Fruit fly (Drosophila melanogaster) whole organism, embryonic: Measurements from ENCODE around the gene por.
A peak's percentile ranks its signal among the peaks of the same experiment; 100 is the strongest.

Source experiments
- Adf1 ChIP-seq: fragments of 200-800 bp; sonication (Bioruptor generic); IDR thresholded peaks from 2 replicates; pipeline ENCODE4 v1.3.6; 2022; ENCODE audit warnings: missing biosample characterization, missing genetic modification characterization
- Bdp1 ChIP-seq: fragments of 200-800 bp; sonication (Bioruptor generic); optimal IDR thresholded peaks from 3 replicates; lab custom pipeline; 2016; ENCODE audit warnings: missing biosample characterization, missing genetic modification characterization
- CG10959 ChIP-seq: fragments of 200-800 bp; sonication (Bioruptor generic); IDR thresholded peaks from 2 replicates; pipeline ENCODE4 v1.3.6; 2022; ENCODE audit warnings: missing biosample characterization, missing genetic modification characterization
- CG12744 ChIP-seq: fragments of 200-800 bp; sonication (Bioruptor generic); optimal IDR thresholded peaks from 2 replicates; lab custom pipeline; 2016; ENCODE audit warnings: missing biosample characterization, missing genetic modification characterization
- CG13287 ChIP-seq: fragments of 200-800 bp; sonication (Bioruptor generic); IDR thresholded peaks from 2 replicates; pipeline ENCODE4 v1.3.6; 2022; ENCODE audit warnings: missing biosample characterization, missing genetic modification characterization; ENCODE audit not compliant: partially characterized antibody
- CG17802 ChIP-seq: fragments of 200-800 bp; sonication (Bioruptor generic); optimal IDR thresholded peaks from 2 replicates; lab custom pipeline; 2018; ENCODE audit warnings: missing biosample characterization, mild to moderate bottlenecking, missing genetic modification characterization, moderate library complexity
- CG17912 ChIP-seq: fragments of 200-800 bp; sonication (Bioruptor generic); optimal IDR thresholded peaks from 2 replicates; lab custom pipeline; 2018; ENCODE audit warnings: missing biosample characterization, mild to moderate bottlenecking, missing genetic modification characterization
- CG2116 ChIP-seq: fragments of 200-800 bp; sonication (Bioruptor generic); optimal IDR thresholded peaks from 3 replicates; lab custom pipeline; 2018; ENCODE audit warnings: missing biosample characterization, mild to moderate bottlenecking, missing genetic modification characterization
- CG31441 ChIP-seq: fragments of 200-800 bp; sonication (Bioruptor generic); IDR thresholded peaks from 2 replicates; pipeline ENCODE4 v1.3.6; 2022; ENCODE audit warnings: missing biosample characterization, missing genetic modification characterization
- CG34422 ChIP-seq: fragments of 200-800 bp; sonication (Bioruptor generic); IDR thresholded peaks from 3 replicates; pipeline ENCODE4 v1.3.6; 2022; ENCODE audit warnings: missing biosample characterization, missing genetic modification characterization
- CG6654 ChIP-seq: fragments of 200-800 bp; sonication (Bioruptor generic); optimal IDR thresholded peaks from 2 replicates; lab custom pipeline; 2017; ENCODE audit warnings: missing biosample characterization, mild to moderate bottlenecking, missing genetic modification characterization
- CG6813 ChIP-seq: fragments of 200-800 bp; sonication (Bioruptor generic); optimal IDR thresholded peaks from 2 replicates; lab custom pipeline; 2017; ENCODE audit warnings: missing biosample characterization, missing genetic modification characterization, mild to moderate bottlenecking, moderate library complexity, missing genetic modification reagents
- D19B ChIP-seq: fragments of 200-800 bp; sonication (Bioruptor generic); optimal IDR thresholded peaks from 2 replicates; lab custom pipeline; 2017; ENCODE audit warnings: missing biosample characterization, mild to moderate bottlenecking, missing genetic modification characterization
- Dbx ChIP-seq: fragments of 200-800 bp; sonication (Bioruptor generic); IDR thresholded peaks from 3 replicates; pipeline ENCODE4 v1.3.6; 2022; ENCODE audit warnings: missing biosample characterization, missing genetic modification characterization
- Dref ChIP-seq: fragments of 200-800 bp; sonication (Bioruptor generic); IDR thresholded peaks from 2 replicates; pipeline ENCODE4 v1.3.6; 2022; ENCODE audit warnings: missing biosample characterization, missing genetic modification characterization
- E2f2 ChIP-seq: fragments of 200-800 bp; sonication (Bioruptor generic); IDR thresholded peaks from 2 replicates; pipeline ENCODE4 v1.3.6; 2022; ENCODE audit warnings: missing biosample characterization, missing genetic modification characterization
- Fer2 ChIP-seq: fragments of 200-800 bp; sonication (Bioruptor generic); optimal IDR thresholded peaks from 2 replicates; lab custom pipeline; 2018; ENCODE audit warnings: missing biosample characterization, mild to moderate bottlenecking, missing genetic modification characterization, moderate library complexity
- MBD-R2 ChIP-seq: fragments of 200-800 bp; sonication (Bioruptor generic); IDR thresholded peaks from 2 replicates; pipeline ENCODE4 v1.3.6; 2022; ENCODE audit warnings: missing biosample characterization, missing genetic modification characterization
- Med ChIP-seq: fragments of 200-800 bp; sonication (Bioruptor generic); peaks from one replicate; lab custom pipeline; 2016; ENCODE audit warnings: missing biosample characterization, missing genetic modification characterization, mild to moderate bottlenecking, inconsistent platforms, moderate library complexity
- NfI ChIP-seq: fragments of 200-800 bp; sonication (Bioruptor generic); optimal IDR thresholded peaks from 3 replicates; lab custom pipeline; 2018; ENCODE audit warnings: missing biosample characterization, mild to moderate bottlenecking, missing genetic modification characterization, moderate library complexity
- Oaz ChIP-seq: fragments of 200-800 bp; sonication (Bioruptor generic); IDR thresholded peaks from 2 replicates; pipeline ENCODE4 v1.3.6; 2022; ENCODE audit warnings: missing biosample characterization, missing genetic modification characterization
- Pdp1 ChIP-seq, 2 experiments: fragments of 200-800 bp; sonication (Bioruptor generic); optimal IDR thresholded peaks; 3 replicates each; lab custom pipeline; 2016; ENCODE audit warnings: missing biosample characterization in 2 of 2, missing genetic modification characterization in 2 of 2, mild to moderate bottlenecking in 1 of 2, moderate library complexity in 1 of 2
- TFAM ChIP-seq: fragments of 200-800 bp; sonication (Bioruptor generic); optimal IDR thresholded peaks from 2 replicates; lab custom pipeline; 2017; ENCODE audit warnings: missing biosample characterization, missing genetic modification characterization, inconsistent platforms
- dimm ChIP-seq: fragments of 200-800 bp; sonication (Bioruptor generic); IDR thresholded peaks from 2 replicates; pipeline ENCODE4 v1.3.6; 2022; ENCODE audit warnings: missing biosample characterization, missing genetic modification characterization
- disco-r ChIP-seq: fragments of 200-800 bp; sonication (Bioruptor generic); optimal IDR thresholded peaks from 2 replicates; lab custom pipeline; 2016; ENCODE audit warnings: missing biosample characterization, missing genetic modification characterization
- fd102C ChIP-seq: fragments of 200-800 bp; sonication (Bioruptor generic); optimal IDR thresholded peaks from 2 replicates; lab custom pipeline; 2018; ENCODE audit warnings: missing biosample characterization, mild to moderate bottlenecking, missing genetic modification characterization, moderate library complexity
- ftz-f1 ChIP-seq: fragments of 200-800 bp; sonication (Bioruptor generic); optimal IDR thresholded peaks from 2 replicates; lab custom pipeline; 2016; ENCODE audit warnings: missing biosample characterization, missing genetic modification characterization
- gfzf ChIP-seq: fragments of 200-800 bp; sonication (Bioruptor generic); optimal IDR thresholded peaks from 2 replicates; lab custom pipeline; 2016; ENCODE audit warnings: missing biosample characterization, mild to moderate bottlenecking, missing genetic modification characterization, moderate library complexity
- nmo ChIP-seq: fragments of 200-800 bp; sonication (Bioruptor generic); optimal IDR thresholded peaks from 2 replicates; lab custom pipeline; 2018; ENCODE audit warnings: missing biosample characterization, mild to moderate bottlenecking, missing genetic modification characterization, moderate library complexity
- pan ChIP-seq, 4 experiments: fragments of >200 bp in 3 of 4; fragments of 200-800 bp in 1 of 4; sonication (Bioruptor generic) in 1 of 4; optimal IDR thresholded peaks in 3 of 4; IDR thresholded peaks in 1 of 4; 2 replicates each; pipeline versions ENCODE4 v1.3.6 to Lab custom; 2017 to 2022; ENCODE audit warnings: missing biosample characterization in 2 of 4, missing genetic modification characterization in 2 of 4, mixed read lengths in 1 of 4
- prd ChIP-seq, 3 experiments: fragments of >200 bp in 2 of 3; fragments of 200-800 bp in 1 of 3; sonication (Bioruptor generic) in 1 of 3; optimal IDR thresholded peaks in 2 of 3; IDR thresholded peaks in 1 of 3; 2 replicates in 2 of 3; 3 replicates in 1 of 3; pipeline versions ENCODE4 v1.3.6 to Lab custom; 2017 to 2022; ENCODE audit warnings: missing biosample characterization in 1 of 3, missing genetic modification characterization in 1 of 3
- sens ChIP-seq: fragments of 200-800 bp; sonication (Bioruptor generic); peaks from one replicate; lab custom pipeline; 2016; ENCODE audit warnings: missing biosample characterization, missing genetic modification characterization
- sisA ChIP-seq: fragments of 200-800 bp; sonication (Bioruptor generic); IDR thresholded peaks from 2 replicates; pipeline ENCODE4 v1.3.6; 2022; ENCODE audit warnings: missing biosample characterization, missing genetic modification characterization
- slbo ChIP-seq: fragments of 200-800 bp; sonication (Bioruptor generic); IDR thresholded peaks from 2 replicates; pipeline ENCODE4 v1.3.6; 2022; ENCODE audit warnings: missing biosample characterization, missing genetic modification characterization
- sob ChIP-seq: fragments of 200-800 bp; sonication (Bioruptor generic); IDR thresholded peaks from 2 replicates; pipeline ENCODE4 v1.3.6; 2022; ENCODE audit warnings: missing biosample characterization, missing genetic modification characterization
- stwl ChIP-seq: fragments of 200-800 bp; sonication (Bioruptor generic); optimal IDR thresholded peaks from 3 replicates; lab custom pipeline; 2018; ENCODE audit warnings: missing biosample characterization, mild to moderate bottlenecking, missing genetic modification characterization, moderate library complexity
- wdn ChIP-seq: fragments of 200-800 bp; sonication (Bioruptor generic); IDR thresholded peaks from 2 replicates; pipeline ENCODE4 v1.3.6; 2022; ENCODE audit warnings: missing biosample characterization, missing genetic modification characterization
- zfh2 ChIP-seq: fragments of 200-800 bp; sonication (Bioruptor generic); optimal IDR thresholded peaks from 2 replicates; lab custom pipeline; 2016; ENCODE audit warnings: missing biosample characterization, missing genetic modification characterization

por gene

dm6 chrX:18404150-18404631 is 24.5 kb upstream of the por start (continued):
- TF ChIP-seq CG10959: no peak
- no peak for TF ChIP-seq MBD-R2 (GFP tag; lab: Robert Waterston, UW)
- no peak for TF ChIP-seq CG17802 (tag; lab: Kevin White, UChicago)
- TF ChIP-seq, all 482 proteins: peak for 15

- TF ChIP-seq Oaz (GFP tag; lab: Robert Waterston, UW): no peak
- peak; percentile 10 for TF ChIP-seq D19B (GFP tag; lab: Kevin White, UChicago)
- TF ChIP-seq wdn: no peak
These were observed 22.9 kb upstream of the por start for dm6 chrX:18402564-18402963.

- TF ChIP-seq prd (optimal IDR thresholded peaks at IDR 0.05; lab: Kevin White, UChicago) (no peak), prd (GFP tag; IDR thresholded peaks at IDR 0.05; lab: Robert Waterston, UW) (no peak), Adf1 (GFP tag; lab: Robert Waterston, UW) (no peak), CG2116 (GFP tag; lab: Kevin White, UChicago) (no peak), CG34422 (GFP tag; lab: Robert Waterston, UW) (no peak), dimm (GFP tag; lab: Robert Waterston, UW) (no peak), CG31441 (GFP tag; lab: Robert Waterston, UW) (no peak), stwl (tag; lab: Kevin White, UChicago) (peak; percentile 16)
These were observed 20.3 kb upstream of the por start, which contains the start of gene CG34328 for dm6 chrX:18399965-18400364. CG34328 (minus strand) TSS chrX:18400065.

- no peak for TF ChIP-seq Oaz (GFP tag; lab: Robert Waterston, UW)
- no peak for TF ChIP-seq NfI
- no peak for TF ChIP-seq TFAM (GFP tag; lab: Kevin White, UChicago)
- no peak for TF ChIP-seq gfzf
- no peak for TF ChIP-seq CG6654 (GFP tag; lab: Kevin White, UChicago)
- no peak for TF ChIP-seq Bdp1 (GFP tag; lab: Kevin White, UChicago)
- TF ChIP-seq, all 482 proteins: peak for 0
These were observed 15.5 kb upstream of the por start for dm6 chrX:18395157-18395556.

dm6 chrX:18386784-18387183 is 7.1 kb upstream of the por start, which contains the start of gene Tsf1:
Tsf1 (plus strand) TSS chrX:18387084.
- TF ChIP-seq fd102C (GFP tag; lab: Kevin White, UChicago) (no peak), sens (GFP tag; lab: Kevin White, UChicago) (peak; percentile 8)
- TF ChIP-seq, all 482 proteins: peak for 1

- TF ChIP-seq Med (GFP tag; lab: Kevin White, UChicago) (peak; percentile 31), sisA (GFP tag; lab: Robert Waterston, UW) (no peak), CG6813 (GFP tag; lab: Kevin White, UChicago) (no peak)
These were observed 6.1 kb upstream of the por start for dm6 chrX:18385801-18386200.

dm6 chrX:18385056-18385455 is 5.4 kb upstream of the por start, which contains the start of gene betaCOP:
betaCOP (minus strand) TSS chrX:18385242.
- TF ChIP-seq prd (optimal IDR thresholded peaks at IDR 0.05; lab: Kevin White, UChicago): no peak
- TF ChIP-seq prd (GFP tag; IDR thresholded peaks at IDR 0.05; lab: Robert Waterston, UW): 0 out of 3 replicates have a peak, but pooled peaks have one; percentile 11
- TF ChIP-seq CG13287: peak; percentile 36; the same call in 1 of the 2 replicates
- peak; percentile 11 for TF ChIP-seq stwl (tag; lab: Kevin White, UChicago)
- TF ChIP-seq zfh2 (GFP tag; lab: Kevin White, UChicago): no peak
- TF ChIP-seq ftz-f1: peak; percentile 26
- 0 out of 2 replicates have a peak, but pooled peaks have one; percentile 6 for TF ChIP-seq sob (GFP tag; lab: Robert Waterston, UW)
- peak; percentile 99 for TF ChIP-seq E2f2 (GFP tag; lab: Robert Waterston, UW)
- TF ChIP-seq CG17912 (GFP tag; lab: Kevin White, UChicago): no peak
- peak; percentile 37 for TF ChIP-seq nmo (GFP tag; lab: Kevin White, UChicago)
- no peak for TF ChIP-seq CG12744
- TF ChIP-seq disco-r: no peak
- peak; percentile 68 for TF ChIP-seq MBD-R2 (GFP tag; lab: Robert Waterston, UW)
- peak; percentile 48 for TF ChIP-seq Dref (GFP tag; lab: Robert Waterston, UW)
- TF ChIP-seq pan (optimal IDR thresholded peaks at IDR 0.05; lab: Kevin White, UChicago): no peak
- TF ChIP-seq pan (GFP tag; optimal IDR thresholded peaks at IDR 0.05 in 1 of 2, IDR thresholded peaks at IDR 0.05 in 1 of 2): no peak
- peak; percentile 34; the same call in 1 of the 3 replicates for TF ChIP-seq Dbx (GFP tag; lab: Robert Waterston, UW)
- peak; percentile 46 for TF ChIP-seq slbo (GFP tag; lab: Robert Waterston, UW)
- peak in 1 of 2 experiments; percentile 39 for TF ChIP-seq Pdp1 (GFP tag; optimal IDR thresholded peaks at IDR 0.05; lab: Kevin White, UChicago)
- no peak for TF ChIP-seq Fer2
